Worm (Caenorhabditis elegans): ENCODE results near the gene srx-84.

ce11 chrV:11583212-11583611 lies 15.7 kb upstream of the srx-84 start, which contains the start of gene srx-88:
- TF ChIP-seq pqm-1 (tag; optimal IDR thresholded peaks at IDR 0.05) (no peak), pax-1 (tag; optimal IDR thresholded peaks at IDR 0.05) (no peak), elt-2 (tag; optimal IDR thresholded peaks at IDR 0.05) (no peak), T23F11.4 (GFP tag; optimal IDR thresholded peaks at IDR 0.05) (no peak), mec-3 (tag; optimal IDR thresholded peaks at IDR 0.05; ENCODE audit: borderline replicate concordance) (no peak), ceh-18 (tag; optimal IDR thresholded peaks at IDR 0.05) (no peak), unc-86 (tag; optimal IDR thresholded peaks at IDR 0.05) (no peak), hlh-15 (tag; optimal IDR thresholded peaks at IDR 0.05) (no peak)
